Fruit fly (Drosophila melanogaster) S2 (cell line): ENCODE data around the gene CG4730.

ENCODE experiments used
- CG8478 ChIP-seq: fragments of >200 bp; optimal IDR thresholded peaks from 2 replicates; lab custom pipeline; 2018
- CTCF ChIP-seq, 2 experiments: fragments of >200 bp; optimal IDR thresholded peaks; 2 replicates each; lab custom pipeline; 2018

dm6 chr3R:25721030-25721429 lies 42.5 kb upstream of the CG4730 start:
- no peak for TF ChIP-seq CG8478 (lab: Kevin White, UChicago)
- TF ChIP-seq CTCF (optimal IDR thresholded peaks at IDR 0.05; lab: Kevin White, UChicago): no peak
